Worm (Caenorhabditis elegans): ENCODE results near the gene fbxb-105.

fbxb-105 gene

ce11 chrII:2804949-2805348 lies 34.3 kb upstream of the fbxb-105 start (continued):
- TF ChIP-seq hlh-30 (tag; optimal IDR thresholded peaks at IDR 0.05; ENCODE audit: insufficient read depth) (peak; percentile 80), ceh-62 (tag; optimal IDR thresholded peaks at IDR 0.05) (no peak), nhr-48 (tag; optimal IDR thresholded peaks at IDR 0.05) (peak; percentile 75), fos-1 (tag; optimal IDR thresholded peaks at IDR 0.05) (no peak), unc-39 (tag; optimal IDR thresholded peaks at IDR 0.05) (no peak), madf-5 (GFP tag; IDR thresholded peaks at IDR 0.05) (no peak), hif-1 (tag; optimal IDR thresholded peaks at IDR 0.05) (no peak), daf-12 (tag; optimal IDR thresholded peaks at IDR 0.05) (no peak), mdt-29 (GFP tag; IDR thresholded peaks at IDR 0.05) (no peak), lin-1 (GFP tag; IDR thresholded peaks at IDR 0.05) (0 out of 2 replicates have a peak, but pooled peaks have one; percentile 22), tag-97 (GFP tag; IDR thresholded peaks at IDR 0.05) (no peak), lim-7 (GFP tag; IDR thresholded peaks at IDR 0.05) (no peak), mxl-3 (GFP tag; optimal IDR thresholded peaks at IDR 0.05) (no peak), fkh-10 (GFP tag; optimal IDR thresholded peaks at IDR 0.05) (no peak), lin-15B (tag; optimal IDR thresholded peaks at IDR 0.05) (no peak), zfp-3 (GFP tag; conservative IDR thresholded peaks at IDR 0.05) (no peak), lsy-2 (tag; optimal IDR thresholded peaks at IDR 0.05) (no peak), unc-62 (GFP tag; optimal IDR thresholded peaks at IDR 0.05 in 1 of 2) (no peak), unc-62 (tag; optimal IDR thresholded peaks at IDR 0.05) (no peak), T20F7.1 (GFP tag; optimal IDR thresholded peaks at IDR 0.05) (no peak), ZK337.2 (GFP tag; IDR thresholded peaks at IDR 0.05) (no peak), lin-13 (GFP tag; optimal IDR thresholded peaks at IDR 0.05) (no peak), snpc-1.2 (GFP tag; IDR thresholded peaks at IDR 0.05) (no peak), madf-9 (GFP tag; conservative IDR thresholded peaks at IDR 0.05) (no peak), skn-1 (tag; optimal IDR thresholded peaks at IDR 0.05) (no peak), F37D6.2 (tag; optimal IDR thresholded peaks at IDR 0.05) (no peak), dve-1 (tag; optimal IDR thresholded peaks at IDR 0.05; ENCODE audit: insufficient read depth) (peak; percentile 79), saeg-2 (GFP tag; IDR thresholded peaks at IDR 0.05) (no peak), sdz-12 (GFP tag; optimal IDR thresholded peaks at IDR 0.05) (no peak), spr-3 (GFP tag; optimal IDR thresholded peaks at IDR 0.05) (no peak), pqm-1 (tag; optimal IDR thresholded peaks at IDR 0.05) (no peak), ceh-82 (tag; optimal IDR thresholded peaks at IDR 0.05) (no peak), ama-1 (optimal IDR thresholded peaks at IDR 0.05) (no peak), zip-11 (GFP tag; IDR thresholded peaks at IDR 0.05) (no peak), hlh-11 (tag; optimal IDR thresholded peaks at IDR 0.05) (peak; percentile 37), nhr-28 (tag; optimal IDR thresholded peaks at IDR 0.05) (peak; percentile 32), pha-4 (GFP tag; IDR thresholded peaks at IDR 0.05) (0 out of 2 replicates have a peak, but pooled peaks have one; percentile 52), pha-4 (tag; optimal IDR thresholded peaks at IDR 0.05) (no peak)

ce11 chrII:2804245-2804644 lies 33.6 kb upstream of the fbxb-105 start:
- TF ChIP-seq ceh-32 (tag; optimal IDR thresholded peaks at IDR 0.05; ENCODE audit: poor library complexity) (no peak), rbr-2 (tag; optimal IDR thresholded peaks at IDR 0.05) (no peak), hlh-30 (tag; optimal IDR thresholded peaks at IDR 0.05; ENCODE audit: insufficient read depth) (peak; percentile 26), mes-2 (tag; optimal IDR thresholded peaks at IDR 0.05; ENCODE audit: poor library complexity, severe bottlenecking) (peak; percentile 0), nhr-42 (GFP tag; IDR thresholded peaks at IDR 0.05) (no peak), madf-5 (GFP tag; IDR thresholded peaks at IDR 0.05) (no peak), aha-1 (tag) (peak; percentile 20), spr-3 (GFP tag; optimal IDR thresholded peaks at IDR 0.05) (no peak), lir-3 (tag; optimal IDR thresholded peaks at IDR 0.05) (no peak), mep-1 (tag; optimal IDR thresholded peaks at IDR 0.05) (peak; percentile 52), pha-4 (GFP tag; IDR thresholded peaks at IDR 0.05) (0 out of 2 replicates have a peak, but pooled peaks have one; percentile 20), pha-4 (tag; optimal IDR thresholded peaks at IDR 0.05) (no peak), unc-62 (GFP tag; optimal IDR thresholded peaks at IDR 0.05 in 1 of 2) (no peak), unc-62 (tag; optimal IDR thresholded peaks at IDR 0.05) (no peak), aly-2 (tag; optimal IDR thresholded peaks at IDR 0.05) (no peak), fkh-10 (GFP tag; optimal IDR thresholded peaks at IDR 0.05) (peak; percentile 1), daf-12 (tag; optimal IDR thresholded peaks at IDR 0.05) (no peak), vab-7 (GFP tag; IDR thresholded peaks at IDR 0.05) (no peak), nhr-102 (tag; optimal IDR thresholded peaks at IDR 0.05) (no peak), lin-29 (GFP tag; IDR thresholded peaks at IDR 0.05) (no peak), fos-1 (tag; optimal IDR thresholded peaks at IDR 0.05) (no peak), dmd-6 (GFP tag; IDR thresholded peaks at IDR 0.05) (peak; percentile 48), F37D6.2 (tag; optimal IDR thresholded peaks at IDR 0.05) (no peak), nhr-41 (GFP tag; IDR thresholded peaks at IDR 0.05) (no peak), Y5F2A.4 (GFP tag; optimal IDR thresholded peaks at IDR 0.05) (no peak)
